Worm (Caenorhabditis elegans) whole organism, L1 larva: Measurements from ENCODE around the gene C10A4.10.

Experiments used
- C04F5.9 ChIP-seq: sonication (generic microtip); optimal IDR thresholded peaks from 2 replicates; lab custom pipeline; 2016; ENCODE audit warnings: missing genetic modification characterization, missing compliant biosample characterization
- C16A3.4 ChIP-seq: fragments of 150-350 bp; optimal IDR thresholded peaks from 2 replicates; lab custom pipeline; 2014; ENCODE audit warnings: missing biosample characterization, missing genetic modification characterization
- C34B4.2 ChIP-seq: sonication (generic microtip); optimal IDR thresholded peaks from 2 replicates; lab custom pipeline; 2017; ENCODE audit warnings: mild to moderate bottlenecking, missing genetic modification characterization, missing compliant biosample characterization
- F16B12.6 ChIP-seq: fragments of 150-350 bp; optimal IDR thresholded peaks from 2 replicates; lab custom pipeline; 2014; ENCODE audit warnings: missing biosample characterization, missing genetic modification characterization
- aha-1 ChIP-seq: fragments of 150-350 bp; optimal IDR thresholded peaks from 2 replicates; lab custom pipeline; 2014; ENCODE audit warnings: missing biosample characterization, missing genetic modification characterization
- aly-2 ChIP-seq: fragments of 150-350 bp; optimal IDR thresholded peaks from 2 replicates; lab custom pipeline; 2014; ENCODE audit warnings: missing biosample characterization, missing genetic modification characterization
- ceh-63 ChIP-seq: fragments of 200-800 bp; sonication (Bioruptor generic); optimal IDR thresholded peaks from 2 replicates; lab custom pipeline; 2018; ENCODE audit warnings: mild to moderate bottlenecking, missing genetic modification characterization, missing compliant biosample characterization
- ceh-82 ChIP-seq, 3 experiments: fragments of 150-350 bp in 1 of 3; sonication (generic microtip) in 2 of 3; optimal IDR thresholded peaks; 2 replicates each; lab custom pipeline; 2014 to 2017; ENCODE audit warnings: missing biosample characterization in 3 of 3, missing genetic modification characterization in 3 of 3
- dpl-1 ChIP-seq, 3 experiments: fragments of 150-350 bp in 2 of 3; sonication (generic microtip) in 1 of 3; optimal IDR thresholded peaks; 2 replicates each; lab custom pipeline; 2014 to 2017; ENCODE audit warnings: missing biosample characterization in 3 of 3, missing genetic modification characterization in 3 of 3, missing genetic modification reagents in 3 of 3
- dsc-1 ChIP-seq: sonication (generic microtip); optimal IDR thresholded peaks from 2 replicates; lab custom pipeline; 2016; ENCODE audit warnings: mild to moderate bottlenecking, missing genetic modification characterization, missing compliant biosample characterization
- efl-1 ChIP-seq, 4 experiments: fragments of 150-350 bp; optimal IDR thresholded peaks in 3 of 4; peaks in 1 of 4; 1 replicate in 1 of 4; 2 replicates in 3 of 4; lab custom pipeline; 2014; ENCODE audit warnings: missing biosample characterization in 2 of 4, missing genetic modification characterization in 2 of 4, missing genetic modification reagents in 2 of 4
- efl-3 ChIP-seq: fragments of 200-800 bp; sonication (Bioruptor generic); optimal IDR thresholded peaks from 2 replicates; lab custom pipeline; 2018; ENCODE audit warnings: mild to moderate bottlenecking, missing genetic modification characterization, missing compliant biosample characterization
- egl-13 ChIP-seq: sonication (generic microtip); optimal IDR thresholded peaks from 2 replicates; lab custom pipeline; 2016; ENCODE audit warnings: missing genotype, missing genetic modification reagents, missing genetic modification characterization, missing compliant biosample characterization
- egl-27 ChIP-seq, 2 experiments: fragments of 150-350 bp in 1 of 2; sonication (generic microtip); optimal IDR thresholded peaks; 3 replicates each; lab custom pipeline; 2017 to 2018; ENCODE audit warnings: missing biosample characterization in 2 of 2, missing genetic modification characterization in 2 of 2, missing genetic modification reagents in 2 of 2
- elt-3 ChIP-seq, 6 experiments: fragments of 150-350 bp in 1 of 6; sonication (generic microtip); optimal IDR thresholded peaks; 2 replicates each; lab custom pipeline; 2017 to 2018; ENCODE audit warnings: missing biosample characterization in 6 of 6, missing genetic modification characterization in 6 of 6, inconsistent platforms in 1 of 6
- fkh-10 ChIP-seq: sonication (generic microtip); optimal IDR thresholded peaks from 2 replicates; lab custom pipeline; 2017; ENCODE audit warnings: missing biosample characterization, missing genetic modification reagents, missing genetic modification characterization
- fkh-4 ChIP-seq: sonication (generic microtip); optimal IDR thresholded peaks from 2 replicates; lab custom pipeline; 2016; ENCODE audit warnings: missing compliant biosample characterization, missing genetic modification characterization, borderline replicate concordance
- grh-1 ChIP-seq: fragments of 200-800 bp; sonication (Bioruptor generic); IDR thresholded peaks from 2 replicates; pipeline ENCODE4 v1.3.6; 2022; ENCODE audit warnings: missing genetic modification reagents, missing genetic modification characterization, missing compliant biosample characterization
- hlh-17 ChIP-seq: fragments of 200-800 bp; sonication (Bioruptor generic); optimal IDR thresholded peaks from 2 replicates; lab custom pipeline; 2018; ENCODE audit warnings: missing genetic modification characterization, mild to moderate bottlenecking, missing compliant biosample characterization, moderate library complexity, borderline replicate concordance
- hpl-2 ChIP-seq: fragments of 150-350 bp; optimal IDR thresholded peaks from 2 replicates; lab custom pipeline; 2014; ENCODE audit warnings: missing biosample characterization, missing genetic modification reagents, missing genetic modification characterization
- lin-14 ChIP-seq: fragments of 200-800 bp; sonication (Bioruptor generic); optimal IDR thresholded peaks from 2 replicates; lab custom pipeline; 2018; ENCODE audit warnings: mild to moderate bottlenecking, missing genetic modification characterization, moderate library complexity, missing compliant biosample characterization
- lin-39 ChIP-seq: fragments of 150-350 bp; optimal IDR thresholded peaks from 2 replicates; lab custom pipeline; 2014; ENCODE audit warnings: missing biosample characterization, missing genetic modification reagents, missing genetic modification characterization
- lir-3 ChIP-seq: sonication (generic microtip); optimal IDR thresholded peaks from 2 replicates; lab custom pipeline; 2016; ENCODE audit warnings: mild to moderate bottlenecking, missing genetic modification characterization, moderate library complexity, missing compliant biosample characterization; ENCODE audit not compliant: poor library complexity
- mdl-1 ChIP-seq, 2 experiments: fragments of 150-350 bp; optimal IDR thresholded peaks; 2 replicates each; lab custom pipeline; 2014 to 2017; ENCODE audit warnings: missing biosample characterization in 2 of 2, missing genetic modification characterization in 2 of 2, inconsistent platforms in 1 of 2
- mep-1 ChIP-seq: fragments of 150-350 bp; optimal IDR thresholded peaks from 2 replicates; lab custom pipeline; 2014; ENCODE audit warnings: missing biosample characterization, missing genetic modification characterization
- nhr-11 ChIP-seq: fragments of 150-350 bp; optimal IDR thresholded peaks from 2 replicates; lab custom pipeline; 2014; ENCODE audit warnings: missing biosample characterization, missing genetic modification characterization
- nhr-12 ChIP-seq: sonication (generic microtip); optimal IDR thresholded peaks from 2 replicates; lab custom pipeline; 2017; ENCODE audit warnings: missing biosample characterization, missing genetic modification characterization
- nhr-20 ChIP-seq: sonication (generic microtip); optimal IDR thresholded peaks from 2 replicates; lab custom pipeline; 2016; ENCODE audit warnings: mild to moderate bottlenecking, missing genetic modification characterization, missing compliant biosample characterization
- nhr-237 ChIP-seq: fragments of 150-350 bp; optimal IDR thresholded peaks from 2 replicates; lab custom pipeline; 2014; ENCODE audit warnings: missing biosample characterization, missing genetic modification characterization
- nhr-47 ChIP-seq: sonication (generic microtip); optimal IDR thresholded peaks from 2 replicates; lab custom pipeline; 2016; ENCODE audit warnings: mild to moderate bottlenecking, missing genetic modification characterization, moderate library complexity, missing compliant biosample characterization
- nhr-71 ChIP-seq: sonication (generic microtip); optimal IDR thresholded peaks from 2 replicates; lab custom pipeline; 2016; ENCODE audit warnings: mild to moderate bottlenecking, missing genetic modification characterization, moderate library complexity, missing compliant biosample characterization
- nhr-76 ChIP-seq: sonication (generic microtip); optimal IDR thresholded peaks from 2 replicates; lab custom pipeline; 2017; ENCODE audit warnings: missing biosample characterization, missing genetic modification characterization
- nhr-84 ChIP-seq: sonication (generic microtip); optimal IDR thresholded peaks from 2 replicates; lab custom pipeline; 2017; ENCODE audit warnings: missing biosample characterization, missing genetic modification characterization
- nhr-85 ChIP-seq: sonication (generic microtip); peaks from one replicate; lab custom pipeline; 2016; ENCODE audit warnings: missing genetic modification characterization, inconsistent platforms, missing compliant biosample characterization
- pag-3 ChIP-seq: sonication (generic microtip); optimal IDR thresholded peaks from 2 replicates; lab custom pipeline; 2017; ENCODE audit warnings: missing genetic modification characterization, mild to moderate bottlenecking, missing compliant biosample characterization, antibody characterized with exemption, borderline replicate concordance; ENCODE audit not compliant: insufficient read depth
- pqm-1 ChIP-seq: sonication (generic microtip); optimal IDR thresholded peaks from 3 replicates; lab custom pipeline; 2017; ENCODE audit warnings: missing biosample characterization, missing genetic modification characterization
- snu-23 ChIP-seq: sonication (generic microtip); optimal IDR thresholded peaks from 2 replicates; lab custom pipeline; 2016; ENCODE audit warnings: missing genetic modification characterization, missing compliant biosample characterization
- sox-4 ChIP-seq: sonication (generic microtip); optimal IDR thresholded peaks from 2 replicates; lab custom pipeline; 2016; ENCODE audit warnings: missing genetic modification characterization, missing compliant biosample characterization
- sup-37 ChIP-seq: fragments of 200-800 bp; sonication (Bioruptor generic); optimal IDR thresholded peaks from 2 replicates; lab custom pipeline; 2018; ENCODE audit warnings: mild to moderate bottlenecking, missing genetic modification characterization, missing compliant biosample characterization
- swsn-7 ChIP-seq: sonication (generic microtip); optimal IDR thresholded peaks from 2 replicates; lab custom pipeline; 2016; ENCODE audit warnings: missing genetic modification characterization, missing compliant biosample characterization
- tbx-2 ChIP-seq: sonication (generic microtip); optimal IDR thresholded peaks from 2 replicates; lab custom pipeline; 2016; ENCODE audit warnings: missing genetic modification characterization, missing compliant biosample characterization
- unc-130 ChIP-seq: fragments of 150-350 bp; optimal IDR thresholded peaks from 2 replicates; lab custom pipeline; 2017; ENCODE audit warnings: missing biosample characterization, missing genetic modification characterization, inconsistent platforms
- zag-1 ChIP-seq: fragments of 150-350 bp; optimal IDR thresholded peaks from 2 replicates; lab custom pipeline; 2014; ENCODE audit warnings: missing biosample characterization, missing genetic modification characterization
- ztf-11 ChIP-seq, 2 experiments: sonication (generic microtip); optimal IDR thresholded peaks; 2 replicates each; lab custom pipeline; 2016 to 2017; ENCODE audit warnings: missing genetic modification characterization in 2 of 2, missing biosample characterization in 1 of 2, missing compliant biosample characterization in 1 of 2
- ztf-4 ChIP-seq: fragments of 150-350 bp; optimal IDR thresholded peaks from 2 replicates; lab custom pipeline; 2014; ENCODE audit warnings: missing biosample characterization, missing genetic modification characterization

C10A4.10 gene

ce11 chrX:7437949-7438348, 39.3 kb downstream of the C10A4.10 start, which contains the start of gene C01C10.2:
Gene C01C10.2, minus strand, starts transcription at chrX:7438118.
- no peak for TF ChIP-seq lin-39 (tag; lab: Kevin White, UChicago)
- no peak for TF ChIP-seq sox-4
- TF ChIP-seq unc-130: no peak
- TF ChIP-seq dpl-1 (GFP tag; optimal IDR thresholded peaks at IDR 0.05; lab: Kevin White, UChicago): no peak
- TF ChIP-seq aly-2 (tag; lab: Kevin White, UChicago): no peak
- TF ChIP-seq tbx-2: no peak
- peak; percentile 13 for TF ChIP-seq nhr-20 (tag; lab: Kevin White, UChicago)
- no peak for TF ChIP-seq ceh-82 (tag; optimal IDR thresholded peaks at IDR 0.05; lab: Kevin White, UChicago)
- no peak for TF ChIP-seq swsn-7 (tag; lab: Kevin White, UChicago)
- peak; percentile 29 for TF ChIP-seq nhr-71
- TF ChIP-seq ztf-4 (tag; lab: Kevin White, UChicago): no peak
- no peak for TF ChIP-seq ztf-11 (tag; optimal IDR thresholded peaks at IDR 0.05; lab: Kevin White, UChicago)
- peak; percentile 87 for TF ChIP-seq nhr-85 (tag; lab: Kevin White, UChicago)
- TF ChIP-seq sup-37: no peak
- peak; percentile 65 for TF ChIP-seq lin-14 (GFP tag; lab: Kevin White, UChicago)
- TF ChIP-seq nhr-237 (tag; lab: Kevin White, UChicago): no peak
- peak; percentile 83 for TF ChIP-seq grh-1
- no peak for TF ChIP-seq efl-1 (optimal IDR thresholded peaks at IDR 0.05; lab: Kevin White, UChicago)
- no peak for TF ChIP-seq efl-1 (GFP tag; optimal IDR thresholded peaks at IDR 0.05 in 1 of 2; lab: Kevin White, UChicago)
- no peak for TF ChIP-seq ceh-63 (GFP tag; lab: Kevin White, UChicago)
- TF ChIP-seq nhr-47: no peak
- no peak for TF ChIP-seq zag-1 (tag; lab: Kevin White, UChicago)
- peak; percentile 4 for TF ChIP-seq snu-23 (GFP tag; lab: Kevin White, UChicago)
- no peak for TF ChIP-seq hpl-2 (GFP tag; lab: Kevin White, UChicago)
- no peak for TF ChIP-seq egl-13 (tag; lab: Kevin White, UChicago)
- no peak for TF ChIP-seq dsc-1 (tag; lab: Kevin White, UChicago)
- no peak for TF ChIP-seq lir-3 (tag; lab: Kevin White, UChicago)
- TF ChIP-seq efl-3: no peak
- TF ChIP-seq fkh-10 (GFP tag; lab: Kevin White, UChicago): no peak
- TF ChIP-seq elt-3 (tag; optimal IDR thresholded peaks at IDR 0.05; lab: Kevin White, UChicago): peak in 1 of 6 experiments; percentile 40
- TF ChIP-seq mep-1: no peak
- no peak for TF ChIP-seq aha-1 (tag; lab: Kevin White, UChicago)

DNA sequence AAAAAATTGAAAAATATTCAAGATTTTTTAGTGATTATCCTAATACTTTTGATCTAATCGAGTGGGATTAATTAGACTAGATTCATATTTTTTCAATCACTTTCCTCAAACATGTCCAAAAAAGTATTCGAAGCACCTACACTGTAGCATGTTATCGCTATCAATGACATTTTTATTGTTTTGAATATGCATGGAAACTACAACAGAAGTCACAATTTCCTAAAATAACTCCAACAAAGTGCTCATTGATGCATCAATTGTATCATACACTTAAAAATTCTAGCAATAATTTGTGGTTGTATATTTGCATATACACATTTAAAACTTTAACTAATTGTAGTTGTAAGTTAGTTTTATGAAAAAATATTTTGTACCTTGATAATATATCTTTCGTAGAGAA, 41.4 kb downstream of the C10A4.10 start:
- TF ChIP-seq nhr-76 (tag; lab: Kevin White, UChicago): no peak
- no peak for TF ChIP-seq fkh-4 (tag; lab: Kevin White, UChicago)
- TF ChIP-seq C16A3.4 (tag; lab: Kevin White, UChicago): no peak
- TF ChIP-seq nhr-47: no peak
- no peak for TF ChIP-seq pag-3
- TF ChIP-seq mdl-1 (tag; optimal IDR thresholded peaks at IDR 0.05; lab: Kevin White, UChicago): no peak
- no peak for TF ChIP-seq egl-27 (tag; optimal IDR thresholded peaks at IDR 0.05; lab: Kevin White, UChicago)
- no peak for TF ChIP-seq dsc-1 (tag; lab: Kevin White, UChicago)
- no peak for TF ChIP-seq hlh-17 (GFP tag; lab: Kevin White, UChicago)
- no peak for TF ChIP-seq fkh-10 (GFP tag; lab: Kevin White, UChicago)
- TF ChIP-seq hpl-2 (GFP tag; lab: Kevin White, UChicago): no peak
- TF ChIP-seq C04F5.9 (tag; lab: Kevin White, UChicago): no peak
- TF ChIP-seq C34B4.2 (tag; lab: Kevin White, UChicago): no peak
- no peak for TF ChIP-seq sox-4
- no peak for TF ChIP-seq F16B12.6 (tag; lab: Kevin White, UChicago)
- no peak for TF ChIP-seq nhr-12 (tag; lab: Kevin White, UChicago)
- TF ChIP-seq pqm-1 (tag; lab: Kevin White, UChicago): no peak
- TF ChIP-seq nhr-11: no peak
- no peak for TF ChIP-seq nhr-84 (tag; lab: Kevin White, UChicago)
- no peak for TF ChIP-seq aha-1 (tag; lab: Kevin White, UChicago)
